Worm (Caenorhabditis elegans): ENCODE measurements around the gene fbxa-6.
A peak's percentile ranks its signal among the peaks of the same experiment; 100 is the strongest.

fbxa-6 gene

DNA sequence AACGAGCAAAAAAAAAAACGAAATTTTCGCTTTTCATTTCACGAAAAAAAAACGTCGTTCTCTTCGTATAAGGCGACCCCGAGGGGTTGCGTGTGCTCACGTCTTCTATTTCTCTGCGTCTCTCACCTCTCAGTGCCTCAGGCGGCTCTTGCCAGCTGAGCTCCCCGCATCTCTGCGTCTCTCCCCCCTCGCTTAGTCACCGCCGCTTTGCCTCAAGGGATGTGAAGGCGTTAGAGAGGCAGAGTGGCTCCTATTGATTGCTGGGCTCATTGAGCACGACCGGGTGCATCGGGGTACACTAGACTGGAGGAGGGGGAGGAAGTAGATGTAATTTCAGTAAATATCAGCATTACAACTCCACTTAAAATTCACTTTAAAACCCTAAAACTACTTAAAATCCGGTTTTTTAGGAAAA lies 22.7 kb upstream of the fbxa-6 start (continued):
- TF ChIP-seq sea-2 (GFP tag; optimal IDR thresholded peaks at IDR 0.05) (no peak), mml-1 (tag; optimal IDR thresholded peaks at IDR 0.05) (no peak), nhr-67 (tag; optimal IDR thresholded peaks at IDR 0.05) (no peak)

DNA sequence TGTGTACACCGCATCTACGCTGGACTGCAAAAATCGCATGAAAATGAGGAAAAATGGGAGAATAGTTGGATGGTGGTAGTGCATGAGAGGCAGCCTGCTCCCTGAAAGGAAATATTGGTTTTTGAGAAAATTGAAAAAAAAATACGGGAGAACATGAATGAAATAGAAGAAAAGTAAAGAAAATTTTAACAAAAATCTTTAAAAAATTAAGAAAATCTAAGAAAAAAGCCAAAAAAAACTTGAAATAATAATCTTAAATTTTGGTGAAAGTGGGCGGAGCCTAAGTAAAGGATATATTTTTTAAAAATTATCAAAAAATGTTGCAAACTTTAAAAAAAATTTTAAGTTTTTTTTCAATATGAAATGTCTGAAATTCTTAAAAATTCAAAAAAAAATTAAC lies 21.0 kb upstream of the fbxa-6 start, which contains the start of gene H10E21.5:
Gene H10E21.5, minus strand, starts transcription at position 101 of the 400 bp plus-strand sequence.
- TF ChIP-seq eor-1 (tag; optimal IDR thresholded peaks at IDR 0.05): no peak
- no peak for TF ChIP-seq R02D3.7 (tag; optimal IDR thresholded peaks at IDR 0.05)
- no peak for TF ChIP-seq ceh-9 (tag; optimal IDR thresholded peaks at IDR 0.05)
- TF ChIP-seq egl-5 (tag; optimal IDR thresholded peaks at IDR 0.05): no peak
- no peak for TF ChIP-seq nfya-1 (tag; optimal IDR thresholded peaks at IDR 0.05; ENCODE audit: insufficient read depth)
- no peak for TF ChIP-seq hmg-11 (tag; optimal IDR thresholded peaks at IDR 0.05)
- no peak for TF ChIP-seq sea-2 (GFP tag; optimal IDR thresholded peaks at IDR 0.05)
- TF ChIP-seq tbx-2 (tag; optimal IDR thresholded peaks at IDR 0.05): no peak
- no peak for TF ChIP-seq mml-1 (tag; optimal IDR thresholded peaks at IDR 0.05)
- no peak for TF ChIP-seq pqm-1 (tag; optimal IDR thresholded peaks at IDR 0.05)

DNA sequence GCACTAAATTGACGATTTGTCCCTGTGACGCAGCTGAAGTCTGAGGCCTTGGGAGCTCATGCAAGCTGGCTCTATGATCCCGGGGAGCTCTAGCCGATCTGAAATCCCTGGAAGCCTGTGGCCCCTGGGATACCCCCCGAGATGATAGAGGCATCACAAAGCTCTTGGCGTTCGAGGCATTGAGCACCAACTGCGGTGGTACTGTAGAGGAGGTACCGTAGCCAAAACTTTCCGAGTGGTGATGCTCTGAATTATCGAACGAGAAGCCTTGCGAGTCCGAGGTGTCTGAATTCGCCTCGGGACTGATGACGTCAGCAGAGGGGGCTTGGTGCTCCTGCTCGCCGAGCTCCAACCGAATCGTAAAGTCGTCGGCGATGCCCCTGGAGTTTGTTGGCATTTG lies 18.4 kb upstream of the fbxa-6 start:
- TF ChIP-seq ceh-16 (tag; optimal IDR thresholded peaks at IDR 0.05): no peak
- TF ChIP-seq jun-1 (tag; optimal IDR thresholded peaks at IDR 0.05): no peak
- no peak for TF ChIP-seq egl-27 (tag; optimal IDR thresholded peaks at IDR 0.05)
- no peak for TF ChIP-seq pha-4 (tag; optimal IDR thresholded peaks at IDR 0.05)
- TF ChIP-seq unc-62 (GFP tag; optimal IDR thresholded peaks at IDR 0.05): no peak
- no peak for TF ChIP-seq ZK546.5 (tag; optimal IDR thresholded peaks at IDR 0.05)
- no peak for TF ChIP-seq snpc-4 (tag; optimal IDR thresholded peaks at IDR 0.05)
- no peak for TF ChIP-seq unc-39 (tag; optimal IDR thresholded peaks at IDR 0.05)

DNA sequence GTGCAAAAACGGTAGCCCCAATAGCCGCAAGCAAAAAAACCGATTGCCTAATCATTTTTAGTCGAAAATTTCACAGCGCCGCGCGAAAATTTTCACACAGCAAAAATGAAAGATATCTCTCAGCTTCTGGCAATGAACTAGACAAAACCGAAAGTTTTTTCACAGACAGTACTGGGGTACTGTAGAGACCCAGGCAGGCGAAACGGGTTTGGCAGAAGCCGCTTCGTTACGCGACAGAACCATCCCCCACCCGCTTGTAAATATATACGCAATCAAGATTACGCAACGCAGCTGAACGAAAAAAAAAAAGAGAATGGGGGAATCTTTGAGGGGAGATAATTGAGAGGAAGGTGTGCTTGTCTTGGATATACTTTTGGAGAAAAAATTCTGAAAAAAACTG lies 16.6 kb upstream of the fbxa-6 start, which contains the start of gene H10E21.4:
Gene H10E21.4, minus strand, starts transcription at position 167 of the 400 bp plus-strand sequence.
- no peak for TF ChIP-seq aly-2 (tag; optimal IDR thresholded peaks at IDR 0.05)
- no peak for TF ChIP-seq snpc-4 (tag; optimal IDR thresholded peaks at IDR 0.05)
- TF ChIP-seq nhr-11 (tag; optimal IDR thresholded peaks at IDR 0.05): no peak
- TF ChIP-seq nhr-25 (tag; optimal IDR thresholded peaks at IDR 0.05): peak; percentile 55
- TF ChIP-seq elt-3 (tag; optimal IDR thresholded peaks at IDR 0.05): no peak

DNA sequence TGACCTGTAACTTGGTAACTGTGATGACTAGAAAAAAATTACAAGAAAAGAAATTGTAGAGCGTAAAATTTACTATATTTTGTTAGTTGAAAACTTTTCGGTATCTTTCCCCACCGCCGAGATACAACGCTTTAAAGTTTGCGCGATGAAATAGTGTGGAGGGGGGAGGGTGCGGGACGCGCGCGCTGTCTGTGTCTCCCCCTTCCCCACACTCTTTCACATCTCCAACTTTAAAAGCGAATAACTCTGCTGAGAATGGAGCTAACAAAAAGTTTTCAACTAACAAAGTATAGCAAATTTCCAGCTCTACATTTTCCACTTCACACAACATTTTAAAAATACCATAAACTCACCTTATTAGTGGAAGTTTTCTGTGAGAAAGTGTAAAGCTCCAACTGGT lies 14.7 kb upstream of the fbxa-6 start:
- TF ChIP-seq aly-2 (tag; optimal IDR thresholded peaks at IDR 0.05) (no peak), unc-62 (GFP tag; optimal IDR thresholded peaks at IDR 0.05) (no peak), elt-2 (tag; optimal IDR thresholded peaks at IDR 0.05) (peak; percentile 2)

DNA sequence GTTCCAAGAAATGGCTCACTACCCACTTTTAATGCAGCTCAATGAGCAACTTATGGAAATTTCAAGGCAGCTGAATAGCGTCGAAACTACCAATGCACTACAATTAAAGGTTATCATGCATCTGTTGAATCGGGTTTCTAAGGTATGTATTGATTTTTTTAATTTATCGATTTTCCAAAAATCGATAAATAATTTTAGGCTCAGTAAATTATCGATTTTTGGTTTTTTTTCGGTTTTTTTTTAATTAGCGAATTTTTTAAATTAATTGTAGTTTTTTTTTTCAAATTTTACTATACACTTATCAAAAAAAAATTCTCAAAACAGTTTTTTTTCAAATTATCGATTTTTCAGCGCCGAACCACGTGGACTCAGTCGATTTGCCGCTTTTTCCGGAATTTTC lies 13.9 kb upstream of the fbxa-6 start:
- TF ChIP-seq lin-39 (tag; optimal IDR thresholded peaks at IDR 0.05) (no peak), ceh-28 (tag; optimal IDR thresholded peaks at IDR 0.05) (peak; percentile 93)

DNA sequence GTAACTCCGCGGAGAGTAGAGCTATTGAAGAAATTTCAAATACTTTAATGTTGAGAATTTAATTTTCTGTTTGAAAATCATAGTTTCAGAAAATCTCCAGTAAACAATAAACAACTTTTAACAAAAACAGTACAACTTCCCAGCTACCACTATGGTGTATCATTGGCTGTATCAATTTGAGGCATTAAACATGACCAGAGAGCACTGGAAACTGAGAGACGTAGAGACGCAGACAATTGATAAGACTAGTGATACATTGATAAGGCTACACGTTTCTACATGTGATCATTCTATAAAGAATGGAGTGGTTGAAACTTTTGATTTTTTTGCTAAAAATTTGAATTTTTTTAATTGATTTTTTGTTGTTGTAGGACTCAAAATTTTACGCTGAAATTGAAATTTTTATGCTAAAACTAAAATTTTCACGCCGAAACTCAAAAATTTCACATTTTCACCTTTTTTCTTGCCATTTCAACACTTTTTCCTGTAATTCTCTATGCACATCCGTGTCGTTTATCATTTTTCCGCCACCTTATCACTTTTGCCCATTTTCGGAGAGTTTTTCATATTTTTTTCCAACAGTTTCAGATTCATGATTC lies 12.4 kb upstream of the fbxa-6 start, which contains the start of gene H10E21.1:
Gene H10E21.1, plus strand, starts transcription at position 549 of the 599 bp plus-strand sequence.
- peak; percentile 75 for TF ChIP-seq pqm-1 (tag; optimal IDR thresholded peaks at IDR 0.05)
- TF ChIP-seq nhr-25 (tag; optimal IDR thresholded peaks at IDR 0.05): peak; percentile 19
- TF ChIP-seq lin-39 (tag; optimal IDR thresholded peaks at IDR 0.05): no peak
- TF ChIP-seq elt-3 (tag; optimal IDR thresholded peaks at IDR 0.05): peak; percentile 48 to 99 (median 94)
- peak; percentile 14 for TF ChIP-seq ceh-28 (tag; optimal IDR thresholded peaks at IDR 0.05)
- TF ChIP-seq elt-2 (tag; optimal IDR thresholded peaks at IDR 0.05): peak; percentile 88
- TF ChIP-seq ztf-11 (tag; optimal IDR thresholded peaks at IDR 0.05): no peak
- peak; percentile 22 for TF ChIP-seq pha-4 (tag; optimal IDR thresholded peaks at IDR 0.05)
- no peak for TF ChIP-seq mdl-1 (tag; optimal IDR thresholded peaks at IDR 0.05)
- TF ChIP-seq nhr-43 (tag; optimal IDR thresholded peaks at IDR 0.05; ENCODE audit: poor library complexity, severe bottlenecking): peak; percentile 18

All from whole organism, L3 larva.